Fruit fly (Drosophila melanogaster) whole organism, adult: Measurements from ENCODE around the gene CG31431.

Experiments
- CG5204 ChIP-seq: fragments of 200-800 bp; sonication (Bioruptor generic); optimal IDR thresholded peaks from 2 replicates; lab custom pipeline; 2016; ENCODE audit warnings: missing biosample characterization, missing genetic modification characterization
- CG7101 ChIP-seq: fragments of 200-800 bp; sonication (Bioruptor generic); optimal IDR thresholded peaks from 2 replicates; lab custom pipeline; 2018; ENCODE audit warnings: missing biosample characterization, mild to moderate bottlenecking, missing genetic modification characterization, moderate library complexity
- Mnt ChIP-seq: fragments of 200-800 bp; sonication (Bioruptor generic); optimal IDR thresholded peaks from 2 replicates; lab custom pipeline; 2016; ENCODE audit warnings: missing biosample characterization, mild to moderate bottlenecking, missing genetic modification characterization
- cic ChIP-seq: fragments of 200-800 bp; sonication (Bioruptor generic); optimal IDR thresholded peaks from 2 replicates; lab custom pipeline; 2017; ENCODE audit warnings: missing biosample characterization, mild to moderate bottlenecking, missing genetic modification characterization, moderate library complexity
- pad ChIP-seq: fragments of 200-800 bp; sonication (Bioruptor generic); optimal IDR thresholded peaks from 3 replicates; lab custom pipeline; 2017; ENCODE audit warnings: missing biosample characterization, missing genetic modification characterization, mild to moderate bottlenecking, moderate library complexity, missing genetic modification reagents
- tj ChIP-seq: fragments of 200-800 bp; sonication (Bioruptor generic); optimal IDR thresholded peaks from 3 replicates; lab custom pipeline; 2017; ENCODE audit warnings: missing biosample characterization, mild to moderate bottlenecking, missing genetic modification characterization, moderate library complexity

- TF ChIP-seq CG5204, result no peak
- TF ChIP-seq Mnt, result no peak
- no peak for TF ChIP-seq pad (GFP tag; lab: Kevin White, UChicago)
- no peak for TF ChIP-seq tj
- no peak for TF ChIP-seq CG7101
- TF ChIP-seq cic (GFP tag; lab: Kevin White, UChicago), result no peak
Observed at dm6 chr3R:21836201-21836504, 34.3 kb upstream of the CG31431 start.
